Worm (Caenorhabditis elegans) whole organism, L1 larva: Measurements from ENCODE around the gene mrps-10.

Experiments
- C34B4.2 ChIP-seq: sonication (generic microtip); optimal IDR thresholded peaks from 2 replicates; lab custom pipeline; 2017; ENCODE audit warnings: mild to moderate bottlenecking, missing genetic modification characterization, missing compliant biosample characterization
- ama-1 ChIP-seq: fragments of 150-350 bp; optimal IDR thresholded peaks from 2 replicates; lab custom pipeline; 2014
- efl-1 ChIP-seq, 4 experiments: fragments of 150-350 bp; optimal IDR thresholded peaks in 3 of 4; peaks in 1 of 4; 1 replicate in 1 of 4; 2 replicates in 3 of 4; lab custom pipeline; 2014; ENCODE audit warnings: missing biosample characterization in 2 of 4, missing genetic modification characterization in 2 of 4, missing genetic modification reagents in 2 of 4
- elt-3 ChIP-seq, 6 experiments: fragments of 150-350 bp in 1 of 6; sonication (generic microtip); optimal IDR thresholded peaks; 2 replicates each; lab custom pipeline; 2017 to 2018; ENCODE audit warnings: missing biosample characterization in 6 of 6, missing genetic modification characterization in 6 of 6, inconsistent platforms in 1 of 6
- grh-1 ChIP-seq: fragments of 200-800 bp; sonication (Bioruptor generic); IDR thresholded peaks from 2 replicates; pipeline ENCODE4 v1.3.6; 2022; ENCODE audit warnings: missing genetic modification reagents, missing genetic modification characterization, missing compliant biosample characterization
- lin-15B ChIP-seq: fragments of 150-350 bp; sonication (generic microtip); optimal IDR thresholded peaks from 3 replicates; lab custom pipeline; 2014; ENCODE audit warnings: missing biosample characterization, missing genetic modification characterization
- lin-39 ChIP-seq: fragments of 150-350 bp; optimal IDR thresholded peaks from 2 replicates; lab custom pipeline; 2014; ENCODE audit warnings: missing biosample characterization, missing genetic modification reagents, missing genetic modification characterization
- nhr-11 ChIP-seq: fragments of 150-350 bp; optimal IDR thresholded peaks from 2 replicates; lab custom pipeline; 2014; ENCODE audit warnings: missing biosample characterization, missing genetic modification characterization
- tbx-2 ChIP-seq: sonication (generic microtip); optimal IDR thresholded peaks from 2 replicates; lab custom pipeline; 2016; ENCODE audit warnings: missing genetic modification characterization, missing compliant biosample characterization

- TF ChIP-seq C34B4.2 (tag; lab: Kevin White, UChicago) (no peak), ama-1 (lab: Kevin White, UChicago) (no peak), lin-39 (tag; lab: Kevin White, UChicago) (no peak), tbx-2 (tag; lab: Kevin White, UChicago) (no peak), efl-1 (optimal IDR thresholded peaks at IDR 0.05; lab: Kevin White, UChicago) (no peak), efl-1 (GFP tag; optimal IDR thresholded peaks at IDR 0.05 in 1 of 2; lab: Kevin White, UChicago) (no peak), grh-1 (no peak), lin-15B (no peak), nhr-11 (tag; lab: Kevin White, UChicago) (no peak), elt-3 (tag; optimal IDR thresholded peaks at IDR 0.05; lab: Kevin White, UChicago) (no peak)
Measured at ce11 chrIII:12916459-12916858, 9.9 kb upstream of the mrps-10 start.
